Fruit fly (Drosophila melanogaster) whole organism, embryonic: ENCODE data around the gene Mtpalpha.

Experiments
- Antp ChIP-seq: fragments of 200-800 bp; sonication (Bioruptor generic); optimal IDR thresholded peaks from 3 replicates; lab custom pipeline; 2016; ENCODE audit warnings: missing biosample characterization, missing genetic modification characterization
- Atf-2 ChIP-seq: fragments of 200-800 bp; sonication (Bioruptor generic); optimal IDR thresholded peaks from 2 replicates; lab custom pipeline; 2016; ENCODE audit warnings: missing biosample characterization, missing genetic modification characterization
- Atf3 ChIP-seq: fragments of 200-800 bp; sonication (Bioruptor generic); optimal IDR thresholded peaks from 3 replicates; lab custom pipeline; 2016; ENCODE audit warnings: missing biosample characterization, missing genetic modification characterization
- CG10431 ChIP-seq: fragments of 200-800 bp; sonication (Bioruptor generic); optimal IDR thresholded peaks from 3 replicates; lab custom pipeline; 2018; ENCODE audit warnings: missing biosample characterization, mild to moderate bottlenecking, missing genetic modification characterization
- CG11696 ChIP-seq: fragments of 200-800 bp; sonication (Bioruptor generic); IDR thresholded peaks from 2 replicates; pipeline ENCODE4 v1.3.6; 2022; ENCODE audit warnings: missing biosample characterization, missing genetic modification characterization
- CG12071 ChIP-seq: fragments of 200-800 bp; sonication (Bioruptor generic); optimal IDR thresholded peaks from 3 replicates; lab custom pipeline; 2018; ENCODE audit warnings: missing biosample characterization, mild to moderate bottlenecking, missing genetic modification characterization
- CG12299 ChIP-seq: fragments of 200-800 bp; sonication (Bioruptor generic); optimal IDR thresholded peaks from 2 replicates; lab custom pipeline; 2018; ENCODE audit warnings: missing biosample characterization, mild to moderate bottlenecking, missing genetic modification characterization
- CG12769 ChIP-seq: fragments of 200-800 bp; sonication (Bioruptor generic); optimal IDR thresholded peaks from 2 replicates; lab custom pipeline; 2019; ENCODE audit warnings: missing biosample characterization, mild to moderate bottlenecking, missing genetic modification characterization, moderate library complexity
- CG13123 ChIP-seq: fragments of 200-800 bp; sonication (Bioruptor generic); optimal IDR thresholded peaks from 2 replicates; lab custom pipeline; 2016; ENCODE audit warnings: missing biosample characterization, missing genetic modification characterization
- CG15601 ChIP-seq: fragments of 200-800 bp; sonication (Bioruptor generic); optimal IDR thresholded peaks from 3 replicates; lab custom pipeline; 2019; ENCODE audit warnings: missing biosample characterization, mild to moderate bottlenecking, missing genetic modification characterization, moderate library complexity
- CG17568 ChIP-seq: fragments of 200-800 bp; sonication (Bioruptor generic); optimal IDR thresholded peaks from 2 replicates; lab custom pipeline; 2018; ENCODE audit warnings: missing biosample characterization, mild to moderate bottlenecking, missing genetic modification characterization, moderate library complexity
- CG17802 ChIP-seq: fragments of 200-800 bp; sonication (Bioruptor generic); optimal IDR thresholded peaks from 2 replicates; lab custom pipeline; 2018; ENCODE audit warnings: missing biosample characterization, mild to moderate bottlenecking, missing genetic modification characterization, moderate library complexity
- CG18764 ChIP-seq: fragments of 200-800 bp; sonication (Bioruptor generic); optimal IDR thresholded peaks from 3 replicates; lab custom pipeline; 2016; ENCODE audit warnings: missing biosample characterization, missing genetic modification characterization
- CG31365 ChIP-seq: fragments of 200-800 bp; sonication (Bioruptor generic); optimal IDR thresholded peaks from 2 replicates; lab custom pipeline; 2018; ENCODE audit warnings: missing biosample characterization, mild to moderate bottlenecking, missing genetic modification characterization
- CG3281 ChIP-seq: fragments of 200-800 bp; sonication (Bioruptor generic); optimal IDR thresholded peaks from 3 replicates; lab custom pipeline; 2017; ENCODE audit warnings: missing biosample characterization, mild to moderate bottlenecking, missing genetic modification characterization
- CG4617 ChIP-seq: fragments of 200-800 bp; sonication (Bioruptor generic); optimal IDR thresholded peaks from 3 replicates; lab custom pipeline; 2016; ENCODE audit warnings: missing biosample characterization, missing genetic modification characterization, borderline replicate concordance
- CG6272 ChIP-seq: fragments of 200-800 bp; sonication (Bioruptor generic); IDR thresholded peaks from 2 replicates; pipeline ENCODE4 v1.3.6; 2022; ENCODE audit warnings: missing biosample characterization, missing genetic modification characterization
- CG8388 ChIP-seq: fragments of 200-800 bp; sonication (Bioruptor generic); optimal IDR thresholded peaks from 2 replicates; lab custom pipeline; 2019; ENCODE audit warnings: missing biosample characterization, mild to moderate bottlenecking, missing genetic modification characterization, moderate library complexity
- CG8478 ChIP-seq: fragments of >200 bp; optimal IDR thresholded peaks from 2 replicates; lab custom pipeline; 2018
- CG9215 ChIP-seq: fragments of 200-800 bp; sonication (Bioruptor generic); IDR thresholded peaks from 2 replicates; pipeline ENCODE4 v1.3.6; 2022; ENCODE audit warnings: missing biosample characterization, missing genetic modification characterization
- D19B ChIP-seq: fragments of 200-800 bp; sonication (Bioruptor generic); optimal IDR thresholded peaks from 2 replicates; lab custom pipeline; 2017; ENCODE audit warnings: missing biosample characterization, mild to moderate bottlenecking, missing genetic modification characterization
- Dad ChIP-seq: fragments of 200-800 bp; sonication (Bioruptor generic); optimal IDR thresholded peaks from 3 replicates; lab custom pipeline; 2016; ENCODE audit warnings: missing biosample characterization, missing genetic modification characterization
- Dp ChIP-seq: fragments of 200-800 bp; sonication (Bioruptor generic); optimal IDR thresholded peaks from 2 replicates; lab custom pipeline; 2018; ENCODE audit warnings: missing biosample characterization, mild to moderate bottlenecking, missing genetic modification characterization, moderate library complexity
- Dref ChIP-seq: fragments of 200-800 bp; sonication (Bioruptor generic); IDR thresholded peaks from 2 replicates; pipeline ENCODE4 v1.3.6; 2022; ENCODE audit warnings: missing biosample characterization, missing genetic modification characterization
- E2f2 ChIP-seq: fragments of 200-800 bp; sonication (Bioruptor generic); IDR thresholded peaks from 2 replicates; pipeline ENCODE4 v1.3.6; 2022; ENCODE audit warnings: missing biosample characterization, missing genetic modification characterization
- Fer3 ChIP-seq: fragments of 200-800 bp; sonication (Bioruptor generic); optimal IDR thresholded peaks from 2 replicates; lab custom pipeline; 2018; ENCODE audit warnings: missing biosample characterization, mild to moderate bottlenecking, missing genetic modification characterization, moderate library complexity
- H15 ChIP-seq: fragments of 200-800 bp; sonication (Bioruptor generic); IDR thresholded peaks from 3 replicates; pipeline ENCODE4 v1.3.6; 2022; ENCODE audit warnings: missing biosample characterization, missing genetic modification characterization
- Stat92E ChIP-seq, 3 experiments: fragments of >200 bp in 2 of 3; fragments of 200-800 bp in 1 of 3; sonication (Bioruptor generic) in 1 of 3; optimal IDR thresholded peaks; 2 replicates each; lab custom pipeline; 2017 to 2019; ENCODE audit warnings: missing biosample characterization in 3 of 3, missing genetic modification characterization in 3 of 3, mild to moderate bottlenecking in 1 of 3, moderate library complexity in 1 of 3
- Taf1 ChIP-seq: fragments of 200-800 bp; sonication (Bioruptor generic); IDR thresholded peaks from 2 replicates; pipeline ENCODE4 v1.3.6; 2022; ENCODE audit warnings: missing biosample characterization, missing genetic modification characterization
- YL-1 ChIP-seq: fragments of 200-800 bp; sonication (Bioruptor generic); optimal IDR thresholded peaks from 3 replicates; lab custom pipeline; 2017; ENCODE audit warnings: missing biosample characterization, mild to moderate bottlenecking, missing genetic modification characterization
- da ChIP-seq: fragments of 200-800 bp; sonication (Bioruptor generic); optimal IDR thresholded peaks from 2 replicates; lab custom pipeline; 2016; ENCODE audit warnings: missing biosample characterization, missing genetic modification characterization
- dimm ChIP-seq: fragments of 200-800 bp; sonication (Bioruptor generic); IDR thresholded peaks from 2 replicates; pipeline ENCODE4 v1.3.6; 2022; ENCODE audit warnings: missing biosample characterization, missing genetic modification characterization
- dysf ChIP-seq: fragments of 200-800 bp; sonication (Bioruptor generic); IDR thresholded peaks from 3 replicates; pipeline ENCODE4 v1.3.6; 2022; ENCODE audit warnings: missing biosample characterization, missing genetic modification characterization
- ewg ChIP-seq: fragments of 200-800 bp; sonication (Bioruptor generic); optimal IDR thresholded peaks from 3 replicates; lab custom pipeline; 2017; ENCODE audit warnings: mild to moderate bottlenecking, missing biosample characterization, missing genetic modification reagents, missing genetic modification characterization
- fd64A ChIP-seq: fragments of 200-800 bp; sonication (Bioruptor generic); optimal IDR thresholded peaks from 3 replicates; lab custom pipeline; 2018; ENCODE audit warnings: missing biosample characterization, mild to moderate bottlenecking, missing genetic modification characterization
- hbn ChIP-seq: fragments of 200-800 bp; sonication (Bioruptor generic); IDR thresholded peaks from 2 replicates; pipeline ENCODE4 v1.3.6; 2022; ENCODE audit warnings: missing biosample characterization, missing genetic modification characterization; ENCODE audit not compliant: partially characterized antibody
- jing ChIP-seq: fragments of 200-800 bp; sonication (Bioruptor generic); optimal IDR thresholded peaks from 2 replicates; lab custom pipeline; 2018; ENCODE audit warnings: missing biosample characterization, mild to moderate bottlenecking, missing genetic modification characterization
- ken ChIP-seq: fragments of 200-800 bp; sonication (Bioruptor generic); IDR thresholded peaks from 3 replicates; pipeline ENCODE4 v1.3.6; 2022; ENCODE audit warnings: missing biosample characterization, missing genetic modification characterization
- lab ChIP-seq: fragments of 200-800 bp; sonication (Bioruptor generic); optimal IDR thresholded peaks from 3 replicates; lab custom pipeline; 2017; ENCODE audit warnings: missing biosample characterization, missing genetic modification characterization, mild to moderate bottlenecking, moderate library complexity, missing genetic modification reagents
- lilli ChIP-seq: fragments of 200-800 bp; sonication (Bioruptor generic); optimal IDR thresholded peaks from 3 replicates; lab custom pipeline; 2016; ENCODE audit warnings: missing biosample characterization, missing genetic modification characterization
- nau ChIP-seq: fragments of 200-800 bp; sonication (Bioruptor generic); optimal IDR thresholded peaks from 3 replicates; lab custom pipeline; 2017; ENCODE audit warnings: missing biosample characterization, mild to moderate bottlenecking, missing genetic modification characterization, missing genetic modification reagents
- pho ChIP-seq: fragments of 200-800 bp; sonication (Bioruptor generic); optimal IDR thresholded peaks from 2 replicates; lab custom pipeline; 2016; ENCODE audit warnings: missing biosample characterization, missing genetic modification characterization
- psq ChIP-seq: fragments of 200-800 bp; sonication (Bioruptor generic); optimal IDR thresholded peaks from 2 replicates; lab custom pipeline; 2017; ENCODE audit warnings: missing biosample characterization, missing genetic modification characterization
- ranshi ChIP-seq: fragments of 200-800 bp; sonication (Bioruptor generic); IDR thresholded peaks from 2 replicates; pipeline ENCODE4 v1.3.6; 2022; ENCODE audit warnings: missing biosample characterization, missing genetic modification characterization
- rib ChIP-seq: fragments of 200-800 bp; sonication (Bioruptor generic); IDR thresholded peaks from 2 replicates; pipeline ENCODE4 v1.3.6; 2022; ENCODE audit warnings: missing biosample characterization, missing genetic modification characterization
- scrt ChIP-seq: fragments of 200-800 bp; sonication (Bioruptor generic); optimal IDR thresholded peaks from 2 replicates; lab custom pipeline; 2018; ENCODE audit warnings: missing biosample characterization, mild to moderate bottlenecking, missing genetic modification characterization, moderate library complexity
- sna ChIP-seq: fragments of 200-800 bp; sonication (Bioruptor generic); IDR thresholded peaks from 2 replicates; pipeline ENCODE4 v1.3.6; 2022; ENCODE audit warnings: missing biosample characterization, missing genetic modification characterization; ENCODE audit not compliant: partially characterized antibody
- sr ChIP-seq: fragments of 200-800 bp; sonication (Bioruptor generic); IDR thresholded peaks from 3 replicates; pipeline ENCODE4 v1.3.6; 2022; ENCODE audit warnings: missing biosample characterization, missing genetic modification characterization
- tgo ChIP-seq: fragments of 200-800 bp; sonication (Bioruptor generic); IDR thresholded peaks from 3 replicates; pipeline ENCODE4 v1.3.6; 2022; ENCODE audit warnings: missing biosample characterization, missing genetic modification characterization
- unpg ChIP-seq: fragments of 200-800 bp; sonication (Bioruptor generic); optimal IDR thresholded peaks from 3 replicates; lab custom pipeline; 2018; ENCODE audit warnings: missing biosample characterization, mild to moderate bottlenecking, missing genetic modification characterization, moderate library complexity

Gene Mtpalpha

dm6 chr2L:9616654-9617053 lies 40.1 kb upstream of the Mtpalpha start (continued):
- TF ChIP-seq CG11696 (GFP tag; lab: Robert Waterston, UW): no peak
- TF ChIP-seq psq (GFP tag; lab: Kevin White, UChicago): no peak
- TF ChIP-seq sna (GFP tag; lab: Robert Waterston, UW): peak; percentile 42; the same call in 1 of the 2 replicates
- TF ChIP-seq H15 (GFP tag; lab: Robert Waterston, UW): 0 out of 3 replicates have a peak, but pooled peaks have one; percentile 32
- TF ChIP-seq Stat92E (GFP tag; optimal IDR thresholded peaks at IDR 0.05; lab: Kevin White, UChicago): no peak
- TF ChIP-seq Dad (GFP tag; lab: Kevin White, UChicago): no peak
- no peak for TF ChIP-seq CG3281 (GFP tag; lab: Kevin White, UChicago)
- peak; percentile 58 for TF ChIP-seq CG15601 (tag; lab: Kevin White, UChicago)
- no peak for TF ChIP-seq CG18764 (GFP tag; lab: Kevin White, UChicago)
- TF ChIP-seq CG8478 (lab: Kevin White, UChicago): no peak
- TF ChIP-seq Atf-2 (GFP tag; lab: Kevin White, UChicago): no peak
- TF ChIP-seq pho (GFP tag; lab: Kevin White, UChicago): peak; percentile 21
- no peak for TF ChIP-seq nau (GFP tag; lab: Kevin White, UChicago)
- TF ChIP-seq CG17802 (tag; lab: Kevin White, UChicago): no peak
- peak; percentile 50; the same call in 1 of the 3 replicates for TF ChIP-seq dysf (GFP tag; lab: Robert Waterston, UW)
- TF ChIP-seq CG12071 (GFP tag; lab: Kevin White, UChicago): peak; percentile 22
- TF ChIP-seq CG8388 (GFP tag; lab: Kevin White, UChicago): peak; percentile 5
- TF ChIP-seq ranshi (GFP tag; lab: Robert Waterston, UW): peak; percentile 39; the same call in 1 of the 2 replicates
- TF ChIP-seq CG12299 (tag; lab: Kevin White, UChicago): peak; percentile 34
- peak; percentile 6; the same call in 1 of the 2 replicates for TF ChIP-seq CG6272 (GFP tag; lab: Robert Waterston, UW)
- no peak for TF ChIP-seq CG10431 (GFP tag; lab: Kevin White, UChicago)
- TF ChIP-seq lilli (GFP tag; lab: Kevin White, UChicago): peak; percentile 63
- TF ChIP-seq D19B: no peak
- peak; percentile 26 for TF ChIP-seq CG17568 (GFP tag; lab: Kevin White, UChicago)
- peak; percentile 45; the same call in 1 of the 3 replicates for TF ChIP-seq ken (GFP tag; lab: Robert Waterston, UW)
- TF ChIP-seq CG9215: 0 out of 2 replicates have a peak, but pooled peaks have one; percentile 16
- peak; percentile 80 for TF ChIP-seq CG12769 (tag; lab: Kevin White, UChicago)
- TF ChIP-seq Dref: peak; percentile 99
- no peak for TF ChIP-seq fd64A (GFP tag; lab: Kevin White, UChicago)
- peak; percentile 11 for TF ChIP-seq unpg (GFP tag; lab: Kevin White, UChicago)
- TF ChIP-seq jing (GFP tag; lab: Kevin White, UChicago): no peak
- TF ChIP-seq YL-1: peak; percentile 53
- TF ChIP-seq Taf1 (GFP tag; lab: Robert Waterston, UW): no peak
- peak; percentile 61 for TF ChIP-seq Antp
- no peak for TF ChIP-seq dimm (GFP tag; lab: Robert Waterston, UW)
- peak; percentile 16; the same call in 1 of the 2 replicates for TF ChIP-seq hbn (GFP tag; lab: Robert Waterston, UW)
- TF ChIP-seq CG31365 (tag; lab: Kevin White, UChicago): no peak
- TF ChIP-seq Fer3 (tag; lab: Kevin White, UChicago): no peak
- TF ChIP-seq Dp: peak; percentile 74
- peak; percentile 51 for TF ChIP-seq lab (GFP tag; lab: Kevin White, UChicago)
- no peak for TF ChIP-seq Atf3 (GFP tag; lab: Kevin White, UChicago)
- TF ChIP-seq CG4617: peak; percentile 24
- peak; percentile 86 for TF ChIP-seq E2f2
- TF ChIP-seq scrt (GFP tag; lab: Kevin White, UChicago): no peak
- peak; percentile 32 for TF ChIP-seq ewg (GFP tag; lab: Kevin White, UChicago)
- TF ChIP-seq sr (GFP tag; lab: Robert Waterston, UW): peak; percentile 36; the same call in 1 of the 3 replicates
- TF ChIP-seq da (GFP tag; lab: Kevin White, UChicago): no peak
- TF ChIP-seq rib: no peak
- peak; percentile 40 for TF ChIP-seq CG13123 (GFP tag; lab: Kevin White, UChicago)
- peak; percentile 46; the same call in 2 of the 3 replicates for TF ChIP-seq tgo (GFP tag; lab: Robert Waterston, UW)
